Worm (Caenorhabditis elegans): Measurements from ENCODE around the gene eftu-2.

DNA sequence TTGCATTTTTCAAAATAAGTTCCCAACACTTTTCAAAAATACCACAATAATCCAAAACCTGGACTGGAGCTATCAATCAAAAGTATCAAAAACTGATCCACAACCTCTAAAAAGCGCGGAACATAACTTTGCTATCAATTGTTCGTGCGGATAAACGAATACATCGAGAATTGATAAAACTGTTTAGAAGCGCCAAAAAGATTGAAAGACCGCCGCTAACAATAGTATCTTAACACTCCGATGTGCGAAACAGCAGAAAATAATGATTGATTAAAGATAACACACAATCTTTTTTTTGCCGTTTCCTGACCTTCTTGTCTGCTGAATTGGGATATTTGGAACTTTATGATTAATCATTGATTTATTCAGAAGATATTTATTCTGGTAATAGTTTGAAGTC, 19.1 kb downstream of the eftu-2 start, which contains the start of gene tbx-7:
- TF ChIP-seq gmeb-2 (tag; optimal IDR thresholded peaks at IDR 0.05) (no peak), tbx-2 (tag; optimal IDR thresholded peaks at IDR 0.05) (no peak)

Data from whole organism, late embryonic.